Worm (Caenorhabditis elegans) whole organism, mixed stage, embryonic: Measurements from ENCODE around the gene srh-39.

Experiments used
- M03D4.4 ChIP-seq: sonication (generic microtip); optimal IDR thresholded peaks from 2 replicates; lab custom pipeline; 2017; ENCODE audit warnings: mild to moderate bottlenecking, missing genetic modification characterization, missing compliant biosample characterization
- bed-3 ChIP-seq: fragments of 200-800 bp; sonication (Bioruptor generic); optimal IDR thresholded peaks from 3 replicates; lab custom pipeline; 2018; ENCODE audit warnings: mild to moderate bottlenecking, missing genetic modification characterization, moderate library complexity, missing compliant biosample characterization
- blmp-1 ChIP-seq: fragments of 150-350 bp; optimal IDR thresholded peaks from 2 replicates; lab custom pipeline; 2014; ENCODE audit warnings: missing biosample characterization, missing genetic modification characterization
- ces-1 ChIP-seq: fragments of 150-350 bp; optimal IDR thresholded peaks from 2 replicates; lab custom pipeline; 2014; ENCODE audit warnings: missing biosample characterization, missing genetic modification reagents, missing genetic modification characterization
- snpc-4 ChIP-seq: fragments of 150-350 bp; optimal IDR thresholded peaks from 2 replicates; lab custom pipeline; 2014; ENCODE audit warnings: missing biosample characterization, missing genetic modification characterization

srh-39 gene

DNA sequence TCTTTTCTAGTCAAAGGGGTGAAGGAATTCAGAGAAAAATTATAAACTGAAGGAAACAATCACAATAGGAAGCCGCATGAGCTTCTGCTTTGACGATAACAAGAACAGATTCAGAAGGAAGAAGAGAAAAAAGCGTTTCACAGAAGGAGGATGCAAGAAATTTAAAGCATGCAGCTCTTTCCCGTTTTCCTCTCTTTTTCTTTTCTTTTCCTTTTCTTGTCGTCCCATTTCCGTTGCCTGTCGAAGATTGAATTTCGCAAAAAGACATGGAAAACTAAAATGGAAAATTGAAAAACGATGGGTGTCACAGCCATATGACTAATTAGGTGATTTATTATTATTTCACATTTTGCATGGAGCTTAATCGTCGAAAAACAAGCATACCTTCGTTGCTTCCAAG is 49.2 kb downstream of the srh-39 start:
- TF ChIP-seq ces-1 (GFP tag; lab: Kevin White, UChicago): peak; percentile 43
- TF ChIP-seq bed-3: no peak

DNA sequence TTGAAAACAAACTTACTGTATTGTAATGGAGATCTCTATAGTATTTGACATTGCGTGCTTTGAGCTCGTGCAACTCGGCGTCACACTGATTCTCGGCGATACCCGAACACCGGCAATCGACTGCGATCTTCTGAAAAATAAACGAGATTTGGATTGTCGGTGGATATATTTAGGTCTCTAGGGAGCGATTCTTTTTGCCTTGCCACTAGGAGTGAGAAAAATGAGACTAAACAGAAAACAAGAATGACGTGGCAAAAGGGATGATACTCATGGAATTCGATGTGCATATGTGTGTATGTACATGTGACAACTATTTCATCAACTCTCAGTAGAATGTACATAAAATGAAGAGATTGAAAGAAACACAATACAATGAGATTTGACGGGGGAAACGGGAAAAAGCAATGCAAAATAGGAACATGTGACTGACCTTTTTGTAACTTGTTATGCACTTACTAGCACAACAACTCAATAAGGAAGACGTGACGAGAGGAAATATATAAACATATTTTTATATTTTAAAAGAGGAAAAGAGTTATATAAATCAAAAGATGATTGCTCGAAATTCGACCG is 50.7 kb downstream of the srh-39 start:
- TF ChIP-seq blmp-1 (tag; lab: Kevin White, UChicago) (no peak), M03D4.4 (tag; lab: Kevin White, UChicago) (no peak), snpc-4 (tag; lab: Kevin White, UChicago) (no peak), ces-1 (GFP tag; lab: Kevin White, UChicago) (peak; percentile 79)
